Worm (Caenorhabditis elegans) whole organism, late embryonic: ENCODE data around the gene srh-233.

Experiments used
- T23F11.4 ChIP-seq: fragments of 200-800 bp; sonication (Bioruptor generic); optimal IDR thresholded peaks from 2 replicates; lab custom pipeline; 2018; ENCODE audit warnings: mild to moderate bottlenecking, missing genetic modification characterization, missing compliant biosample characterization
- ama-1 ChIP-seq: fragments of 150-350 bp; optimal IDR thresholded peaks from 2 replicates; lab custom pipeline; 2014
- ceh-31 ChIP-seq: sonication (generic microtip); optimal IDR thresholded peaks from 2 replicates; lab custom pipeline; 2016; ENCODE audit warnings: missing genetic modification characterization, missing compliant biosample characterization
- elt-2 ChIP-seq: sonication (generic microtip); optimal IDR thresholded peaks from 2 replicates; lab custom pipeline; 2016; ENCODE audit warnings: missing genetic modification reagents, missing genetic modification characterization, missing compliant biosample characterization
- fax-1 ChIP-seq: sonication (generic microtip); optimal IDR thresholded peaks from 2 replicates; lab custom pipeline; 2016; ENCODE audit warnings: missing genotype, missing genetic modification characterization, missing compliant biosample characterization
- hlh-13 ChIP-seq: fragments of 200-800 bp; sonication (Bioruptor generic); optimal IDR thresholded peaks from 2 replicates; lab custom pipeline; 2018; ENCODE audit warnings: mild to moderate bottlenecking, missing genetic modification characterization, missing compliant biosample characterization
- lim-6 ChIP-seq: sonication (generic microtip); optimal IDR thresholded peaks from 2 replicates; lab custom pipeline; 2016; ENCODE audit warnings: missing genetic modification characterization, missing compliant biosample characterization
- lin-11 ChIP-seq: fragments of 200-800 bp; sonication (Bioruptor generic); optimal IDR thresholded peaks from 2 replicates; lab custom pipeline; 2018; ENCODE audit warnings: mild to moderate bottlenecking, missing genetic modification characterization, missing compliant biosample characterization
- nfya-1 ChIP-seq: sonication (generic microtip); optimal IDR thresholded peaks from 2 replicates; lab custom pipeline; 2017; ENCODE audit warnings: missing genetic modification characterization, mild to moderate bottlenecking, missing compliant biosample characterization, antibody characterized with exemption, moderate library complexity
- nhr-11 ChIP-seq: fragments of 150-350 bp; optimal IDR thresholded peaks from 2 replicates; lab custom pipeline; 2014; ENCODE audit warnings: missing biosample characterization, missing genetic modification characterization
- pag-3 ChIP-seq: sonication (generic microtip); optimal IDR thresholded peaks from 2 replicates; lab custom pipeline; 2016; ENCODE audit warnings: missing compliant biosample characterization, missing genetic modification characterization, borderline replicate concordance
- pqm-1 ChIP-seq: sonication (generic microtip); optimal IDR thresholded peaks from 2 replicates; lab custom pipeline; 2016; ENCODE audit warnings: missing genetic modification characterization, missing compliant biosample characterization
- ref-2 ChIP-seq: sonication (generic microtip); optimal IDR thresholded peaks from 2 replicates; lab custom pipeline; 2016; ENCODE audit warnings: missing genetic modification characterization, missing compliant biosample characterization

- no peak for TF ChIP-seq lin-11 (tag; lab: Kevin White, UChicago)
- TF ChIP-seq pqm-1, result no peak
- TF ChIP-seq nfya-1 (tag; lab: Kevin White, UChicago), result no peak
- no peak for TF ChIP-seq fax-1 (tag; lab: Kevin White, UChicago)
- no peak for TF ChIP-seq ref-2 (tag; lab: Kevin White, UChicago)
- TF ChIP-seq ceh-31 (tag; lab: Kevin White, UChicago), result no peak
- no peak for TF ChIP-seq hlh-13 (GFP tag; lab: Kevin White, UChicago)
- TF ChIP-seq ama-1 (lab: Kevin White, UChicago), result no peak
- TF ChIP-seq elt-2 (tag; lab: Kevin White, UChicago), result no peak
- no peak for TF ChIP-seq pag-3 (tag; lab: Kevin White, UChicago)
- no peak for TF ChIP-seq nhr-11 (tag; lab: Kevin White, UChicago)
- TF ChIP-seq T23F11.4, result no peak
- no peak for TF ChIP-seq lim-6 (tag; lab: Kevin White, UChicago)
Observed at ce11 chrV:20064076-20064475, 14.9 kb downstream of the srh-233 start, which contains the start of gene ttx-1.
